Fruit fly (Drosophila melanogaster) whole organism, embryonic: Measurements from ENCODE around the gene foxo.

ENCODE experiments used
- Adf1 ChIP-seq: fragments of 200-800 bp; sonication (Bioruptor generic); IDR thresholded peaks from 2 replicates; pipeline ENCODE4 v1.3.6; 2022; ENCODE audit warnings: missing biosample characterization, missing genetic modification characterization
- Atf3 ChIP-seq: fragments of 200-800 bp; sonication (Bioruptor generic); optimal IDR thresholded peaks from 3 replicates; lab custom pipeline; 2016; ENCODE audit warnings: missing biosample characterization, missing genetic modification characterization
- Bgb ChIP-seq: fragments of 200-800 bp; sonication (Bioruptor generic); IDR thresholded peaks from 2 replicates; pipeline ENCODE4 v1.3.6; 2022; ENCODE audit warnings: missing biosample characterization, missing genetic modification characterization; ENCODE audit not compliant: partially characterized antibody
- CG11504 ChIP-seq: fragments of 200-800 bp; sonication (Bioruptor generic); optimal IDR thresholded peaks from 3 replicates; lab custom pipeline; 2019; ENCODE audit warnings: missing biosample characterization, mild to moderate bottlenecking, missing genetic modification characterization, moderate library complexity
- CG11696 ChIP-seq: fragments of 200-800 bp; sonication (Bioruptor generic); IDR thresholded peaks from 2 replicates; pipeline ENCODE4 v1.3.6; 2022; ENCODE audit warnings: missing biosample characterization, missing genetic modification characterization
- CG12071 ChIP-seq: fragments of 200-800 bp; sonication (Bioruptor generic); optimal IDR thresholded peaks from 3 replicates; lab custom pipeline; 2018; ENCODE audit warnings: missing biosample characterization, mild to moderate bottlenecking, missing genetic modification characterization
- CG12769 ChIP-seq: fragments of 200-800 bp; sonication (Bioruptor generic); optimal IDR thresholded peaks from 2 replicates; lab custom pipeline; 2019; ENCODE audit warnings: missing biosample characterization, mild to moderate bottlenecking, missing genetic modification characterization, moderate library complexity
- CG13296 ChIP-seq: fragments of 200-800 bp; sonication (Bioruptor generic); optimal IDR thresholded peaks from 3 replicates; lab custom pipeline; 2018; ENCODE audit warnings: missing biosample characterization, mild to moderate bottlenecking, missing genetic modification characterization
- CG14014 ChIP-seq: fragments of 200-800 bp; sonication (Bioruptor generic); IDR thresholded peaks from 2 replicates; pipeline ENCODE4 v1.3.6; 2022; ENCODE audit warnings: missing biosample characterization, missing genetic modification characterization
- CG15696 ChIP-seq: fragments of 200-800 bp; sonication (Bioruptor generic); optimal IDR thresholded peaks from 2 replicates; lab custom pipeline; 2019; ENCODE audit warnings: missing biosample characterization, mild to moderate bottlenecking, missing genetic modification characterization, moderate library complexity
- CG17361 ChIP-seq: fragments of 200-800 bp; sonication (Bioruptor generic); IDR thresholded peaks from 3 replicates; pipeline ENCODE4 v1.3.6; 2022; ENCODE audit warnings: missing biosample characterization, missing genetic modification characterization
- CG18262 ChIP-seq: fragments of 200-800 bp; optimal IDR thresholded peaks from 3 replicates; lab custom pipeline; 2019; ENCODE audit warnings: missing biosample characterization, mild to moderate bottlenecking, missing genetic modification characterization, moderate library complexity
- CG2678 ChIP-seq: fragments of 200-800 bp; sonication (Bioruptor generic); optimal IDR thresholded peaks from 3 replicates; lab custom pipeline; 2019; ENCODE audit warnings: missing biosample characterization, mild to moderate bottlenecking, missing genetic modification characterization, moderate library complexity
- CG2712 ChIP-seq: fragments of 200-800 bp; optimal IDR thresholded peaks from 3 replicates; lab custom pipeline; 2019; ENCODE audit warnings: missing biosample characterization, mild to moderate bottlenecking, missing genetic modification characterization, moderate library complexity
- CG31224 ChIP-seq: fragments of 200-800 bp; sonication (Bioruptor generic); IDR thresholded peaks from 2 replicates; pipeline ENCODE4 v1.3.6; 2022; ENCODE audit warnings: missing biosample characterization, missing genetic modification characterization
- CG31441 ChIP-seq: fragments of 200-800 bp; sonication (Bioruptor generic); IDR thresholded peaks from 2 replicates; pipeline ENCODE4 v1.3.6; 2022; ENCODE audit warnings: missing biosample characterization, missing genetic modification characterization
- CG4360 ChIP-seq: fragments of 200-800 bp; sonication (Bioruptor generic); IDR thresholded peaks from 2 replicates; pipeline ENCODE4 v1.3.6; 2022; ENCODE audit warnings: missing biosample characterization, missing genetic modification characterization
- CG6683 ChIP-seq: fragments of 200-800 bp; sonication (Bioruptor generic); optimal IDR thresholded peaks from 2 replicates; lab custom pipeline; 2017; ENCODE audit warnings: missing biosample characterization, mild to moderate bottlenecking, missing genetic modification characterization, missing genetic modification reagents
- CG8290 ChIP-seq, 3 experiments: fragments of 200-800 bp; sonication (Bioruptor generic); optimal IDR thresholded peaks; 2 replicates each; lab custom pipeline; 2016 to 2019; ENCODE audit warnings: missing biosample characterization in 3 of 3, missing genetic modification characterization in 3 of 3, mild to moderate bottlenecking in 2 of 3, moderate library complexity in 1 of 3
- CG9727 ChIP-seq: fragments of 200-800 bp; sonication (Bioruptor generic); optimal IDR thresholded peaks from 3 replicates; lab custom pipeline; 2017; ENCODE audit warnings: missing biosample characterization, mild to moderate bottlenecking, missing genetic modification characterization
- CoRest ChIP-seq: fragments of 200-800 bp; sonication (Bioruptor generic); optimal IDR thresholded peaks from 3 replicates; lab custom pipeline; 2018; ENCODE audit warnings: missing biosample characterization, mild to moderate bottlenecking, missing genetic modification characterization, moderate library complexity
- E2f2 ChIP-seq: fragments of 200-800 bp; sonication (Bioruptor generic); IDR thresholded peaks from 2 replicates; pipeline ENCODE4 v1.3.6; 2022; ENCODE audit warnings: missing biosample characterization, missing genetic modification characterization
- Hr78 ChIP-seq, 2 experiments: fragments of 200-800 bp in 1 of 2; fragments of >200 bp in 1 of 2; sonication (Bioruptor generic) in 1 of 2; optimal IDR thresholded peaks; 2 replicates each; lab custom pipeline; 2017 to 2019; ENCODE audit warnings: missing biosample characterization in 2 of 2, missing genetic modification characterization in 2 of 2, mild to moderate bottlenecking in 1 of 2, moderate library complexity in 1 of 2
- Kr ChIP-seq: fragments of 200-800 bp; sonication (Bioruptor generic); optimal IDR thresholded peaks from 2 replicates; lab custom pipeline; 2017; ENCODE audit warnings: missing biosample characterization, mild to moderate bottlenecking, missing genetic modification characterization
- Lpt ChIP-seq: fragments of >200 bp; optimal IDR thresholded peaks from 2 replicates; lab custom pipeline; 2018; ENCODE audit warnings: missing biosample characterization, missing genetic modification characterization
- Max ChIP-seq: fragments of 200-800 bp; sonication (Bioruptor generic); optimal IDR thresholded peaks from 2 replicates; lab custom pipeline; 2016; ENCODE audit warnings: missing biosample characterization, mild to moderate bottlenecking, missing genetic modification characterization
- Med ChIP-seq: fragments of 200-800 bp; sonication (Bioruptor generic); peaks from one replicate; lab custom pipeline; 2016; ENCODE audit warnings: missing biosample characterization, missing genetic modification characterization, mild to moderate bottlenecking, inconsistent platforms, moderate library complexity
- NFAT ChIP-seq: fragments of 200-800 bp; sonication (Bioruptor generic); IDR thresholded peaks from 2 replicates; pipeline ENCODE4 v1.3.6; 2022; ENCODE audit warnings: missing biosample characterization, missing genetic modification characterization
- Nf-YC ChIP-seq: fragments of 200-800 bp; optimal IDR thresholded peaks from 3 replicates; lab custom pipeline; 2019; ENCODE audit warnings: missing biosample characterization, mild to moderate bottlenecking, missing genetic modification characterization, moderate library complexity
- Oli ChIP-seq: fragments of 200-800 bp; sonication (Bioruptor generic); optimal IDR thresholded peaks from 2 replicates; lab custom pipeline; 2018; ENCODE audit warnings: missing biosample characterization, mild to moderate bottlenecking, missing genetic modification characterization, moderate library complexity
- Rfx ChIP-seq: fragments of 200-800 bp; sonication (Bioruptor generic); IDR thresholded peaks from 2 replicates; pipeline ENCODE4 v1.3.6; 2022; ENCODE audit warnings: missing biosample characterization, missing genetic modification characterization
- Sox100B ChIP-seq: fragments of 200-800 bp; sonication (Bioruptor generic); optimal IDR thresholded peaks from 3 replicates; lab custom pipeline; 2018; ENCODE audit warnings: missing biosample characterization, mild to moderate bottlenecking, missing genetic modification characterization
- Trl ChIP-seq, 3 experiments: fragments of >200 bp in 2 of 3; fragments of 200-800 bp in 1 of 3; sonication (Bioruptor generic) in 1 of 3; optimal IDR thresholded peaks; 2 replicates in 1 of 3; 3 replicates in 2 of 3; lab custom pipeline; 2016 to 2017; ENCODE audit warnings: missing biosample characterization in 1 of 3, missing genetic modification characterization in 1 of 3
- ase ChIP-seq: fragments of 200-800 bp; sonication (Bioruptor generic); IDR thresholded peaks from 3 replicates; pipeline ENCODE4 v1.3.6; 2022; ENCODE audit warnings: missing biosample characterization, missing genetic modification characterization
- bbx ChIP-seq: fragments of 200-800 bp; sonication (Bioruptor generic); IDR thresholded peaks from 2 replicates; pipeline ENCODE4 v1.3.6; 2022; ENCODE audit warnings: missing biosample characterization, missing genetic modification characterization; ENCODE audit not compliant: partially characterized antibody
- chinmo ChIP-seq: fragments of 200-800 bp; sonication (Bioruptor generic); IDR thresholded peaks from 4 replicates; pipeline ENCODE4 v1.3.6; 2022; ENCODE audit warnings: missing biosample characterization, missing genetic modification characterization; ENCODE audit not compliant: partially characterized antibody
- dati ChIP-seq: fragments of 200-800 bp; sonication (Bioruptor generic); IDR thresholded peaks from 2 replicates; pipeline ENCODE4 v1.3.6; 2022; ENCODE audit warnings: missing biosample characterization, missing genetic modification characterization
- gem ChIP-seq: fragments of 200-800 bp; sonication (Bioruptor generic); optimal IDR thresholded peaks from 2 replicates; lab custom pipeline; 2019; ENCODE audit warnings: missing biosample characterization, mild to moderate bottlenecking, missing genetic modification characterization, moderate library complexity
- gfzf ChIP-seq: fragments of 200-800 bp; sonication (Bioruptor generic); optimal IDR thresholded peaks from 2 replicates; lab custom pipeline; 2016; ENCODE audit warnings: missing biosample characterization, mild to moderate bottlenecking, missing genetic modification characterization, moderate library complexity
- jumu ChIP-seq: fragments of 200-800 bp; sonication (Bioruptor generic); optimal IDR thresholded peaks from 3 replicates; lab custom pipeline; 2016; ENCODE audit warnings: missing biosample characterization, missing genetic modification characterization
- mirr ChIP-seq: fragments of 200-800 bp; sonication (Bioruptor generic); optimal IDR thresholded peaks from 3 replicates; lab custom pipeline; 2018; ENCODE audit warnings: missing biosample characterization, mild to moderate bottlenecking, missing genetic modification characterization
- nerfin-1 ChIP-seq: fragments of 200-800 bp; sonication (Bioruptor generic); optimal IDR thresholded peaks from 3 replicates; lab custom pipeline; 2019; ENCODE audit warnings: missing biosample characterization, mild to moderate bottlenecking, missing genetic modification characterization, moderate library complexity
- nom ChIP-seq: fragments of 200-800 bp; sonication (Bioruptor generic); optimal IDR thresholded peaks from 2 replicates; lab custom pipeline; 2017; ENCODE audit warnings: missing biosample characterization, missing genetic modification characterization, mild to moderate bottlenecking, moderate library complexity, missing genetic modification reagents
- pfk ChIP-seq: fragments of 200-800 bp; sonication (Bioruptor generic); optimal IDR thresholded peaks from 2 replicates; lab custom pipeline; 2018; ENCODE audit warnings: missing biosample characterization, mild to moderate bottlenecking, missing genetic modification characterization, moderate library complexity
- phol ChIP-seq: fragments of 200-800 bp; sonication (Bioruptor generic); optimal IDR thresholded peaks from 3 replicates; lab custom pipeline; 2018; ENCODE audit warnings: missing biosample characterization, mild to moderate bottlenecking, missing genetic modification characterization, moderate library complexity
- slp2 ChIP-seq: fragments of 200-800 bp; sonication (Bioruptor generic); optimal IDR thresholded peaks from 2 replicates; lab custom pipeline; 2016; ENCODE audit warnings: missing biosample characterization, missing genetic modification characterization
- wdn ChIP-seq: fragments of 200-800 bp; sonication (Bioruptor generic); IDR thresholded peaks from 2 replicates; pipeline ENCODE4 v1.3.6; 2022; ENCODE audit warnings: missing biosample characterization, missing genetic modification characterization

The foxo gene

dm6 chr3R:14013827-14014488 is 42.8 kb upstream of the foxo start (continued):
- TF ChIP-seq CG2678 (tag; lab: Kevin White, UChicago): peak; percentile 31
- peak; percentile 11; the same call in 1 of the 2 replicates for TF ChIP-seq E2f2 (GFP tag; lab: Robert Waterston, UW)
- peak in 1 of 2 experiments; percentile 25 for TF ChIP-seq Hr78 (GFP tag; optimal IDR thresholded peaks at IDR 0.05; lab: Kevin White, UChicago)
- TF ChIP-seq pfk: peak; percentile 87
- TF ChIP-seq wdn (GFP tag; lab: Robert Waterston, UW): no peak
- TF ChIP-seq CG17361 (GFP tag; lab: Robert Waterston, UW): peak; percentile 26; the same call in 1 of the 3 replicates
- no peak for TF ChIP-seq gfzf
- 0 out of 2 replicates have a peak, but pooled peaks have one; percentile 36 for TF ChIP-seq CG14014 (GFP tag; lab: Robert Waterston, UW)
- TF ChIP-seq CG18262 (tag; lab: Kevin White, UChicago): peak; percentile 30
- no peak for TF ChIP-seq dati
- no peak for TF ChIP-seq NFAT
- TF ChIP-seq Max: no peak
- TF ChIP-seq CG11696: no peak
- no peak for TF ChIP-seq Atf3 (GFP tag; lab: Kevin White, UChicago)
- TF ChIP-seq Med (GFP tag; lab: Kevin White, UChicago): peak; percentile 44
- TF ChIP-seq ase (GFP tag; lab: Robert Waterston, UW): 0 out of 3 replicates have a peak, but pooled peaks have one; percentile 32
- peak; percentile 45; the same call in 1 of the 2 replicates for TF ChIP-seq Rfx (GFP tag; lab: Robert Waterston, UW)
- TF ChIP-seq CG8290 (GFP tag; optimal IDR thresholded peaks at IDR 0.05; lab: Kevin White, UChicago): no peak
- TF ChIP-seq CG8290 (tag; optimal IDR thresholded peaks at IDR 0.05; lab: Kevin White, UChicago): peak in 1 of 2 experiments; percentile 32
- TF ChIP-seq Lpt (GFP tag; lab: Kevin White, UChicago): no peak
- TF ChIP-seq jumu (GFP tag; lab: Kevin White, UChicago): no peak
- peak; percentile 89 for TF ChIP-seq CG4360 (GFP tag; lab: Robert Waterston, UW)
- peak; percentile 3 for TF ChIP-seq CG6683
- TF ChIP-seq CG12769 (tag; lab: Kevin White, UChicago): peak; percentile 57
- TF ChIP-seq chinmo (GFP tag; lab: Robert Waterston, UW): peak; percentile 86; the same call in 2 of the 4 replicates
- TF ChIP-seq CG31224 (GFP tag; lab: Robert Waterston, UW): no peak
- TF ChIP-seq CG11504 (tag; lab: Kevin White, UChicago): peak; percentile 58
- TF ChIP-seq gem (tag; lab: Kevin White, UChicago): peak; percentile 39
- peak; percentile 5 for TF ChIP-seq CG12071 (GFP tag; lab: Kevin White, UChicago)
- peak; percentile 27 for TF ChIP-seq CG2712
- no peak for TF ChIP-seq phol (tag; lab: Kevin White, UChicago)
- no peak for TF ChIP-seq CoRest
- peak; percentile 33 for TF ChIP-seq CG9727
- peak; percentile 35 for TF ChIP-seq CG13296 (GFP tag; lab: Kevin White, UChicago)
- peak; percentile 1 for TF ChIP-seq Nf-YC (tag; lab: Kevin White, UChicago)
- TF ChIP-seq mirr: peak; percentile 37
- no peak for TF ChIP-seq Kr (GFP tag; lab: Kevin White, UChicago)
- TF ChIP-seq Bgb (GFP tag; lab: Robert Waterston, UW): no peak
- no peak for TF ChIP-seq slp2 (GFP tag; lab: Kevin White, UChicago)
- TF ChIP-seq bbx (GFP tag; lab: Robert Waterston, UW): no peak
- no peak for TF ChIP-seq nom (GFP tag; lab: Kevin White, UChicago)
- TF ChIP-seq CG15696 (tag; lab: Kevin White, UChicago): peak; percentile 12
- TF ChIP-seq Sox100B (GFP tag; lab: Kevin White, UChicago): peak; percentile 16
- TF ChIP-seq nerfin-1: peak; percentile 32
- peak; percentile 7; the same call in 1 of the 2 replicates for TF ChIP-seq Adf1 (GFP tag; lab: Robert Waterston, UW)
- no peak for TF ChIP-seq Trl (optimal IDR thresholded peaks at IDR 0.05; lab: Kevin White, UChicago)
- TF ChIP-seq Trl (GFP tag; optimal IDR thresholded peaks at IDR 0.05; lab: Kevin White, UChicago): no peak
- TF ChIP-seq CG31441: 0 out of 2 replicates have a peak, but pooled peaks have one; percentile 20
- peak; percentile 9 for TF ChIP-seq Oli
